Worm (Caenorhabditis elegans) whole organism, late embryonic: ENCODE data around the gene B0244.7.
A peak's percentile ranks its signal among the peaks of the same experiment; 100 is the strongest.

Experiments
- K09A11.1 ChIP-seq: sonication (generic microtip); optimal IDR thresholded peaks from 2 replicates; lab custom pipeline; 2017; ENCODE audit warnings: antibody characterized with exemption, mild to moderate bottlenecking, missing genetic modification characterization, missing compliant biosample characterization; ENCODE audit not compliant: insufficient read depth
- ceh-14 ChIP-seq: sonication (generic microtip); optimal IDR thresholded peaks from 2 replicates; lab custom pipeline; 2016; ENCODE audit warnings: missing genotype, missing genetic modification characterization, missing compliant biosample characterization
- ceh-18 ChIP-seq: sonication (generic microtip); optimal IDR thresholded peaks from 2 replicates; lab custom pipeline; 2016; ENCODE audit warnings: missing genetic modification characterization, missing compliant biosample characterization
- ceh-24 ChIP-seq: sonication (generic microtip); optimal IDR thresholded peaks from 2 replicates; lab custom pipeline; 2016; ENCODE audit warnings: mild to moderate bottlenecking, missing genetic modification characterization, missing compliant biosample characterization
- ceh-31 ChIP-seq: sonication (generic microtip); optimal IDR thresholded peaks from 2 replicates; lab custom pipeline; 2016; ENCODE audit warnings: missing genetic modification characterization, missing compliant biosample characterization
- ceh-34 ChIP-seq: sonication (generic microtip); optimal IDR thresholded peaks from 2 replicates; lab custom pipeline; 2016; ENCODE audit warnings: mild to moderate bottlenecking, missing genetic modification characterization, missing compliant biosample characterization
- ceh-45 ChIP-seq: fragments of 200-800 bp; sonication (Bioruptor generic); IDR thresholded peaks from 2 replicates; pipeline ENCODE4 v1.3.6; 2022; ENCODE audit warnings: missing genetic modification reagents, missing genetic modification characterization, missing compliant biosample characterization
- ceh-48 ChIP-seq: sonication (generic microtip); optimal IDR thresholded peaks from 2 replicates; lab custom pipeline; 2016; ENCODE audit warnings: missing genetic modification characterization, inconsistent platforms, missing compliant biosample characterization
- ceh-6 ChIP-seq: fragments of 200-800 bp; sonication (Bioruptor generic); optimal IDR thresholded peaks from 2 replicates; lab custom pipeline; 2018; ENCODE audit warnings: mild to moderate bottlenecking, missing genetic modification characterization, missing compliant biosample characterization
- che-1 ChIP-seq: sonication (generic microtip); optimal IDR thresholded peaks from 2 replicates; lab custom pipeline; 2016; ENCODE audit warnings: mild to moderate bottlenecking, missing genetic modification characterization, missing compliant biosample characterization
- dve-1 ChIP-seq: sonication (generic microtip); optimal IDR thresholded peaks from 2 replicates; lab custom pipeline; 2017; ENCODE audit warnings: antibody characterized with exemption, mild to moderate bottlenecking, missing genetic modification characterization, missing compliant biosample characterization
- elt-2 ChIP-seq: sonication (generic microtip); optimal IDR thresholded peaks from 2 replicates; lab custom pipeline; 2016; ENCODE audit warnings: missing genetic modification reagents, missing genetic modification characterization, missing compliant biosample characterization
- ets-4 ChIP-seq: sonication (generic microtip); optimal IDR thresholded peaks from 2 replicates; lab custom pipeline; 2016; ENCODE audit warnings: missing genetic modification characterization, missing compliant biosample characterization
- eyg-1 ChIP-seq: sonication (generic microtip); optimal IDR thresholded peaks from 2 replicates; lab custom pipeline; 2016; ENCODE audit warnings: missing genotype, missing genetic modification characterization, missing compliant biosample characterization
- hlh-30 ChIP-seq: sonication (generic microtip); optimal IDR thresholded peaks from 2 replicates; lab custom pipeline; 2017; ENCODE audit warnings: antibody characterized with exemption, missing genetic modification characterization, missing compliant biosample characterization; ENCODE audit not compliant: insufficient read depth
- hlh-6 ChIP-seq: sonication (generic microtip); optimal IDR thresholded peaks from 2 replicates; lab custom pipeline; 2016; ENCODE audit warnings: missing genotype, missing genetic modification characterization, missing compliant biosample characterization
- hlh-8 ChIP-seq: sonication (generic microtip); optimal IDR thresholded peaks from 2 replicates; lab custom pipeline; 2016; ENCODE audit warnings: missing genotype, missing genetic modification characterization, missing compliant biosample characterization
- madf-2 ChIP-seq: sonication (generic microtip); optimal IDR thresholded peaks from 2 replicates; lab custom pipeline; 2017; ENCODE audit warnings: missing genetic modification characterization, missing compliant biosample characterization
- mec-3 ChIP-seq: sonication (generic microtip); optimal IDR thresholded peaks from 2 replicates; lab custom pipeline; 2016; ENCODE audit warnings: borderline replicate concordance, missing genetic modification characterization, missing compliant biosample characterization
- nfya-1 ChIP-seq: sonication (generic microtip); optimal IDR thresholded peaks from 2 replicates; lab custom pipeline; 2017; ENCODE audit warnings: missing genetic modification characterization, mild to moderate bottlenecking, missing compliant biosample characterization, antibody characterized with exemption, moderate library complexity
- nhr-232 ChIP-seq: sonication (generic microtip); optimal IDR thresholded peaks from 2 replicates; lab custom pipeline; 2016; ENCODE audit warnings: missing genetic modification characterization, missing compliant biosample characterization
- pag-3 ChIP-seq: sonication (generic microtip); optimal IDR thresholded peaks from 2 replicates; lab custom pipeline; 2016; ENCODE audit warnings: missing compliant biosample characterization, missing genetic modification characterization, borderline replicate concordance
- pat-9 ChIP-seq: fragments of 200-800 bp; sonication (Bioruptor generic); optimal IDR thresholded peaks from 2 replicates; lab custom pipeline; 2018; ENCODE audit warnings: mild to moderate bottlenecking, missing genetic modification characterization, moderate library complexity, missing compliant biosample characterization
- pax-1 ChIP-seq: fragments of 150-350 bp; optimal IDR thresholded peaks from 2 replicates; lab custom pipeline; 2014; ENCODE audit warnings: missing biosample characterization, missing genetic modification characterization
- pha-4 ChIP-seq: fragments of 150-350 bp; optimal IDR thresholded peaks from 2 replicates; lab custom pipeline; 2018; ENCODE audit warnings: missing biosample characterization, missing genetic modification reagents, missing genetic modification characterization
- pqm-1 ChIP-seq: sonication (generic microtip); optimal IDR thresholded peaks from 2 replicates; lab custom pipeline; 2016; ENCODE audit warnings: missing genetic modification characterization, missing compliant biosample characterization
- pros-1 ChIP-seq: fragments of 150-350 bp; optimal IDR thresholded peaks from 2 replicates; lab custom pipeline; 2014; ENCODE audit warnings: missing biosample characterization, missing genetic modification reagents, missing genetic modification characterization
- rnt-1 ChIP-seq: sonication (generic microtip); optimal IDR thresholded peaks from 2 replicates; lab custom pipeline; 2016; ENCODE audit warnings: missing genetic modification characterization, missing compliant biosample characterization
- sdc-2 ChIP-seq: sonication (generic microtip); optimal IDR thresholded peaks from 2 replicates; lab custom pipeline; 2016; ENCODE audit warnings: missing genotype, missing genetic modification characterization, missing compliant biosample characterization
- syd-9 ChIP-seq: sonication (generic microtip); optimal IDR thresholded peaks from 2 replicates; lab custom pipeline; 2016; ENCODE audit warnings: mild to moderate bottlenecking, missing genetic modification characterization, moderate library complexity, missing compliant biosample characterization
- tbx-2 ChIP-seq: sonication (generic microtip); optimal IDR thresholded peaks from 2 replicates; lab custom pipeline; 2016; ENCODE audit warnings: missing genetic modification characterization, missing compliant biosample characterization
- unc-42 ChIP-seq: sonication (generic microtip); optimal IDR thresholded peaks from 2 replicates; lab custom pipeline; 2016; ENCODE audit warnings: missing genotype, missing genetic modification characterization, missing compliant biosample characterization
- unc-55 ChIP-seq: sonication (generic microtip); optimal IDR thresholded peaks from 2 replicates; lab custom pipeline; 2017; ENCODE audit warnings: missing biosample characterization, missing genetic modification reagents, missing genetic modification characterization
- zip-5 ChIP-seq: sonication (generic microtip); optimal IDR thresholded peaks from 2 replicates; lab custom pipeline; 2016; ENCODE audit warnings: missing genetic modification characterization, missing compliant biosample characterization

The B0244.7 gene

DNA sequence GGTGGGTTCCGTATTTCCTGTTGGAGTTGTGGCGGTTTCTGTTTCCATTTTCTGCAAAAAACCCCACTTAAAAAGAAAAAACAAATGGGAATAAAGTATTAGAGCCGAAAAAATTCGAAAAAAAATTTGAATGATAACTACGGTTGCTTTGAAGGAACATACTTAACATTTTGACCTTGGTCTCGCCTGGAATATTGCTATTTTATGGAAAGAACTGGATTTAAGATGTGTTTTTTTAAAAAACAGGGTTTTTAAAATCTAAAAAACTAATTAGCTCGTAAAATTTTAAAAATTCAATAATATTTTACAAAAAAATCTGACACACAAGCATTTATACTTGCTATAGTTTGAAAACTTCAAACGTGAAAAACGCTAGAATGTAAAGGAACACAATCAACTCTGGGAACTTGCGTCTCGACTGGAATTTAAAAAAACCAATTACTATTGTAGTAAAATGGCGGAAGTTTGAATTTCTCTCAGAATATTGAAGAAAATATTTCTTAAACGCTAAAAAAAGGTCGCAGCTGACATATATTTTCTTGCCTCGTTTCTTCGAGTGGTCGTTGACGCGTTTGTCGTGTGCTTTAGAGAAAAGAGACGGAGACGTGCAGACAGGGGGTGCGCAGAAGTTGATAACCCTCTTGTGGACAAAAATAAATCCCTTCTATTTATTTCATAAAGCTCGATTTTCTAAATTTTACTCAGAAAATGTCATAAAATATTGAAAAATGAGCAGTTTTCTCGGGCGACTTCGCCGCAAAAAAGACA lies 33.2 kb upstream of the B0244.7 start, which contains the start of the genes lgg-3 and rgs-5:
lgg-3 (minus strand) TSS at position 51 of the 768 bp plus-strand sequence.
rgs-5 (plus strand) TSS at position 593 of the 768 bp plus-strand sequence.
- TF ChIP-seq ceh-48 (tag; lab: Kevin White, UChicago) (no peak), ets-4 (tag; lab: Kevin White, UChicago) (peak; percentile 2), nfya-1 (peak; percentile 21), pat-9 (no peak), unc-42 (peak; percentile 18), nhr-232 (tag; lab: Kevin White, UChicago) (no peak), pros-1 (no peak)

DNA sequence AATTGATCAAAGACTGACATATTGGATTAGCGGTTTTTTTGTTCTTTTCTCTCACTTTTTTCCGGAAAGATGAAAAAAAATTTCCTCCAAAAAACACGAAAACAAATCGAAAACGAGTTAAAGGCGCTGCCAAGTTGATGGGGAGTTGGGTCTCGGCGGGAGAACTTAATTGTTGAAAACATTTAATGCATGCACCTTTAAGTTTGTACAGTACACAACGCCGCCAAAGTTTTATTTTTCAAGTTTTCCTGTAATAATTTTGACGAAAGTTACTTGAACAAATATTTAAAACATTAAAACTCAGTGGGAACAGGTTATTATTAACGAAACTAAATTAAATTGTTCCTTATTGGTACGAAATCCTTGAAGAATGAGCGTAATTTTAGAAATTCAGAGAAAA lies 29.8 kb upstream of the B0244.7 start:
- TF ChIP-seq K09A11.1 (tag; lab: Kevin White, UChicago) (no peak), ceh-34 (no peak), ceh-6 (GFP tag; lab: Kevin White, UChicago) (no peak), pha-4 (tag; lab: Kevin White, UChicago) (no peak), syd-9 (tag; lab: Kevin White, UChicago) (no peak), ets-4 (tag; lab: Kevin White, UChicago) (no peak), ceh-24 (tag; lab: Kevin White, UChicago) (no peak), hlh-6 (tag; lab: Kevin White, UChicago) (no peak), hlh-8 (tag; lab: Kevin White, UChicago) (no peak), ceh-45 (GFP tag; lab: Robert Waterston, UW) (no peak), pqm-1 (tag; lab: Kevin White, UChicago) (no peak)

DNA sequence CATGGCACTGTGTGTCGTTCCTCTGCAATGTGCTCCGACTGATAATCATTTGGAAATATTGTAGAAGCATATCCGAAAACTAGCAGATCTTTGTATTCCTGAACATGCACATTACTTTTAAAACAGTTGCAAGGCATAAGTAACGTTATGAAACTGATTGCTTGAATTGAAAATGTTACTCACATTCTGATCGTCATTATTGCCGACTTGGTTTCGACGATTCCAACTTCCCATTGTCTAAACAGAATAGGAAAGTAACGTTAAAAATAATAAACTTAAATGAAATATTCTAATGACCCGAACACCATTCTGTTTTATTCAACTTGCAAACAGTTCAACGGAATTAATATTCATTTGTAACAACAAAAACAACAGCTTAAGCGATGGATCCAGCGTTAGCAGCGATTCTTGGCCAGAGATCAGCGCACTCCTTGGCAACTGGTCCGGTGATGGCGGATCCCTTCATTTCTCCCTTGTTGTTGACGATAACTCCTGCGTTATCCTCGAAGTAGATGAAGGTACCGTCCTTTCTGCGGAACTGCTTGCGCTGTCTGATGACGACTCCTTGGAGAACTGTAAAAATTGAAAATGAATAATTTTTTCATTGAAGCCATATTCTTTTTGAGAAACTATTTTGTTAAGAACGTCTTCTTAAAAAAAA lies 25.9 kb upstream of the B0244.7 start, which contains the start of gene swp-1:
swp-1 (minus strand) TSS at position 298 of the 661 bp plus-strand sequence.
- TF ChIP-seq madf-2 (tag; lab: Kevin White, UChicago): no peak
- no peak for TF ChIP-seq pat-9
- no peak for TF ChIP-seq pag-3 (tag; lab: Kevin White, UChicago)
- TF ChIP-seq ceh-14: no peak
- TF ChIP-seq, all 69 proteins: peak for 0

DNA sequence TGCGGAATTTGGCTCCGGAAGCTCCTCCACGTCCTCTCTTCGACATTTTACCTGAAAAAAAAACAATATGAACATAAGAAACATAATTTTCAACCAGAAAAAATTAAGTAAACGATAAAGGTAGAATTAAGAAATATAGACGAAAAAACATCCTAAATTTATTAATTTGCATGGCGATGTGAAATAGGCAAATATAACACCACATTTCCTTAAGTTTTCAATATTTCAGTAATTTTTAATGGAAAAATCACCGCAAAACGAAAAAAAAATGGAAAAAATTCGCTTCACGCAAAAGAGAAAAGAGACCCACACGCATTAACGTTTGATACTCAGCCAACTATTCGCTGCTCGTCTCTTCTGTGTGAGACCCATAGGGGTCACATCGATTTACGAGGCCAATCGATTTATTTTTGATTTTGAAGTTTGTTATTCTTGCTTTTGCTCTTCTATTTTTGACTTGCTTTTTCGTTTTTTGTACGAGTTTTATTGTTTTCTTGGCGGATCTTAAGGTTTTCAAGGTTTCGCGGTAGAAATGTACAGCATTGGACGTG lies 25.1 kb upstream of the B0244.7 start, which contains the start of gene rpl-23:
rpl-23 (minus strand) TSS at position 51 of the 551 bp plus-strand sequence.
- TF ChIP-seq pros-1 (peak; percentile 11), mec-3 (tag; lab: Kevin White, UChicago) (no peak), eyg-1 (tag; lab: Kevin White, UChicago) (no peak), unc-42 (peak; percentile 78), zip-5 (no peak), hlh-30 (peak; percentile 56), dve-1 (peak; percentile 69), ceh-18 (tag; lab: Kevin White, UChicago) (peak; percentile 60), elt-2 (tag; lab: Kevin White, UChicago) (peak; percentile 24), ceh-31 (tag; lab: Kevin White, UChicago) (peak; percentile 85), unc-55 (GFP tag; lab: Kevin White, UChicago) (peak; percentile 71), nfya-1 (peak; percentile 87), che-1 (tag; lab: Kevin White, UChicago) (no peak), ceh-45 (GFP tag; lab: Robert Waterston, UW) (no peak), tbx-2 (tag; lab: Kevin White, UChicago) (peak; percentile 29), rnt-1 (peak; percentile 5), sdc-2 (tag; lab: Kevin White, UChicago) (no peak), ceh-34 (peak; percentile 46), ceh-48 (tag; lab: Kevin White, UChicago) (peak; percentile 98), K09A11.1 (tag; lab: Kevin White, UChicago) (peak; percentile 47), ets-4 (tag; lab: Kevin White, UChicago) (peak; percentile 40), pax-1 (tag; lab: Kevin White, UChicago) (no peak)
